Worm (Caenorhabditis elegans) whole organism, L4 larva: ENCODE measurements around the gene F28H7.2.
A peak's percentile ranks its signal among the peaks of the same experiment; 100 is the strongest.

Experiments used
- D1046.2 ChIP-seq: fragments of 200-800 bp; sonication (Bioruptor generic); IDR thresholded peaks from 2 replicates; pipeline ENCODE4 v1.3.6; 2022; ENCODE audit warnings: missing genetic modification characterization, missing compliant biosample characterization
- F37D6.2 ChIP-seq: sonication (generic microtip); optimal IDR thresholded peaks from 2 replicates; lab custom pipeline; 2016; ENCODE audit warnings: mild to moderate bottlenecking, missing genetic modification characterization, missing compliant biosample characterization
- T20F7.1 ChIP-seq: fragments of 200-800 bp; sonication (Bioruptor generic); optimal IDR thresholded peaks from 2 replicates; lab custom pipeline; 2018; ENCODE audit warnings: mild to moderate bottlenecking, missing genetic modification characterization, missing compliant biosample characterization
- T26A8.4 ChIP-seq: fragments of 200-800 bp; sonication (Bioruptor generic); IDR thresholded peaks from 2 replicates; pipeline ENCODE4 v1.3.6; 2022; ENCODE audit warnings: missing genetic modification characterization, missing compliant biosample characterization
- Y105C5A.15 ChIP-seq: fragments of 200-800 bp; sonication (Bioruptor generic); IDR thresholded peaks from 2 replicates; pipeline ENCODE4 v1.3.6; 2022; ENCODE audit warnings: missing genetic modification characterization, missing compliant biosample characterization
- Y75B8A.6 ChIP-seq: fragments of 200-800 bp; sonication (Bioruptor generic); IDR thresholded peaks from 2 replicates; pipeline ENCODE4 v1.3.6; 2022; ENCODE audit warnings: missing genetic modification reagents, missing genetic modification characterization, missing compliant biosample characterization
- aha-1 ChIP-seq: fragments of 150-350 bp; peaks from one replicate; lab custom pipeline; 2014; ENCODE audit warnings: missing biosample characterization, missing genetic modification characterization
- arid-1 ChIP-seq: fragments of 200-800 bp; sonication (Bioruptor generic); conservative IDR thresholded peaks from 2 replicates; pipeline ENCODE4 v1.3.6; 2022; ENCODE audit warnings: missing genetic modification reagents, missing genetic modification characterization, missing compliant biosample characterization
- ceh-62 ChIP-seq: sonication (generic microtip); optimal IDR thresholded peaks from 2 replicates; lab custom pipeline; 2017; ENCODE audit warnings: missing biosample characterization, missing genetic modification characterization
- cey-2 ChIP-seq: sonication (generic microtip); optimal IDR thresholded peaks from 3 replicates; lab custom pipeline; 2017; ENCODE audit warnings: missing genetic modification characterization, mild to moderate bottlenecking, missing compliant biosample characterization, antibody characterized with exemption, borderline replicate concordance; ENCODE audit not compliant: insufficient read depth
- dmd-6 ChIP-seq: fragments of 200-800 bp; sonication (Bioruptor generic); IDR thresholded peaks from 2 replicates; pipeline ENCODE4 v1.3.6; 2022; ENCODE audit warnings: missing genetic modification reagents, missing genetic modification characterization, missing compliant biosample characterization
- dpl-1 ChIP-seq: fragments of 150-350 bp; optimal IDR thresholded peaks from 2 replicates; lab custom pipeline; 2014; ENCODE audit warnings: missing biosample characterization, missing genetic modification reagents, missing genetic modification characterization
- egl-27 ChIP-seq: sonication (generic microtip); optimal IDR thresholded peaks from 3 replicates; lab custom pipeline; 2017; ENCODE audit warnings: missing biosample characterization, missing genetic modification reagents, missing genetic modification characterization
- egl-43 ChIP-seq: fragments of 200-800 bp; sonication (Bioruptor generic); IDR thresholded peaks from 2 replicates; pipeline ENCODE4 v1.3.6; 2022; ENCODE audit warnings: missing genetic modification reagents, missing genetic modification characterization, missing compliant biosample characterization
- fkh-10 ChIP-seq: fragments of 150-350 bp; optimal IDR thresholded peaks from 2 replicates; lab custom pipeline; 2014; ENCODE audit warnings: missing biosample characterization, missing genetic modification reagents, missing genetic modification characterization
- hif-1 ChIP-seq, 2 experiments: sonication (generic microtip); optimal IDR thresholded peaks; 2 replicates each; lab custom pipeline; 2016 to 2017; ENCODE audit warnings: missing compliant biosample characterization in 2 of 2, missing genetic modification characterization in 2 of 2, missing genetic modification reagents in 2 of 2, missing genotype in 2 of 2, mild to moderate bottlenecking in 1 of 2
- hlh-11 ChIP-seq: fragments of 200-800 bp; sonication (Bioruptor generic); optimal IDR thresholded peaks from 2 replicates; lab custom pipeline; 2018; ENCODE audit warnings: mild to moderate bottlenecking, missing genetic modification characterization, missing compliant biosample characterization
- hlh-30 ChIP-seq: sonication (generic microtip); optimal IDR thresholded peaks from 2 replicates; lab custom pipeline; 2017; ENCODE audit warnings: antibody characterized with exemption, mild to moderate bottlenecking, missing genetic modification characterization, missing compliant biosample characterization; ENCODE audit not compliant: insufficient read depth
- hmg-1.1 ChIP-seq: fragments of 200-800 bp; sonication (Bioruptor generic); IDR thresholded peaks from 2 replicates; pipeline ENCODE4 v1.3.6; 2022; ENCODE audit warnings: missing genetic modification reagents, missing genetic modification characterization, missing compliant biosample characterization
- jun-1 ChIP-seq: fragments of 150-350 bp; optimal IDR thresholded peaks from 2 replicates; lab custom pipeline; 2014; ENCODE audit warnings: missing biosample characterization, missing genetic modification reagents, missing genetic modification characterization
- lin-15B ChIP-seq: fragments of 150-350 bp; sonication (generic microtip); optimal IDR thresholded peaks from 3 replicates; lab custom pipeline; 2014; ENCODE audit warnings: missing biosample characterization, missing genetic modification characterization
- lin-29 ChIP-seq: fragments of 200-800 bp; sonication (Bioruptor generic); IDR thresholded peaks from 2 replicates; pipeline ENCODE4 v1.3.6; 2022; ENCODE audit warnings: missing genetic modification reagents, missing genetic modification characterization, missing compliant biosample characterization
- lin-38 ChIP-seq: fragments of 200-800 bp; sonication (Bioruptor generic); IDR thresholded peaks from 2 replicates; pipeline ENCODE4 v1.3.6; 2022; ENCODE audit warnings: missing genetic modification reagents, missing genetic modification characterization, missing compliant biosample characterization
- lsy-2 ChIP-seq, 2 experiments: fragments of 150-350 bp in 1 of 2; sonication (generic microtip) in 1 of 2; optimal IDR thresholded peaks; 2 replicates each; lab custom pipeline; 2014 to 2017; ENCODE audit warnings: missing biosample characterization in 2 of 2, missing genetic modification characterization in 2 of 2
- mdl-1 ChIP-seq, 2 experiments: fragments of 150-350 bp in 1 of 2; sonication (generic microtip) in 1 of 2; optimal IDR thresholded peaks; 2 replicates each; lab custom pipeline; 2014 to 2017; ENCODE audit warnings: missing biosample characterization in 2 of 2, missing genetic modification characterization in 2 of 2
- mes-2 ChIP-seq: sonication (generic microtip); optimal IDR thresholded peaks from 2 replicates; lab custom pipeline; 2016; ENCODE audit warnings: missing genotype, mild to moderate bottlenecking, missing genetic modification characterization, missing compliant biosample characterization; ENCODE audit not compliant: poor library complexity, severe bottlenecking
- mxl-3 ChIP-seq: fragments of 200-800 bp; sonication (Bioruptor generic); optimal IDR thresholded peaks from 2 replicates; lab custom pipeline; 2018; ENCODE audit warnings: mild to moderate bottlenecking, missing genetic modification characterization, missing compliant biosample characterization
- nhr-10 ChIP-seq: fragments of 150-350 bp; optimal IDR thresholded peaks from 2 replicates; lab custom pipeline; 2014; ENCODE audit warnings: missing biosample characterization, missing genetic modification characterization
- nhr-25 ChIP-seq: sonication (generic microtip); optimal IDR thresholded peaks from 2 replicates; lab custom pipeline; 2017; ENCODE audit warnings: missing genetic modification characterization, mild to moderate bottlenecking, missing compliant biosample characterization, antibody characterized with exemption, moderate library complexity, borderline replicate concordance; ENCODE audit not compliant: insufficient read depth
- nhr-28 ChIP-seq: fragments of 150-350 bp; optimal IDR thresholded peaks from 2 replicates; lab custom pipeline; 2014; ENCODE audit warnings: missing biosample characterization, missing genetic modification characterization
- nhr-48 ChIP-seq: sonication (generic microtip); optimal IDR thresholded peaks from 2 replicates; lab custom pipeline; 2016; ENCODE audit warnings: mild to moderate bottlenecking, missing genetic modification characterization, missing compliant biosample characterization
- rbr-2 ChIP-seq: sonication (generic microtip); optimal IDR thresholded peaks from 2 replicates; lab custom pipeline; 2016; ENCODE audit warnings: missing genotype, missing genetic modification characterization, missing compliant biosample characterization
- set-16 ChIP-seq: fragments of 200-800 bp; sonication (Bioruptor generic); IDR thresholded peaks from 2 replicates; pipeline ENCODE4 v1.3.6; 2022; ENCODE audit warnings: missing genetic modification reagents, missing genetic modification characterization, missing compliant biosample characterization
- spr-1 ChIP-seq: sonication (generic microtip); optimal IDR thresholded peaks from 2 replicates; lab custom pipeline; 2016; ENCODE audit warnings: mild to moderate bottlenecking, missing genetic modification characterization, missing compliant biosample characterization
- tra-1 ChIP-seq: fragments of 200-800 bp; sonication (Bioruptor generic); IDR thresholded peaks from 2 replicates; pipeline ENCODE4 v1.3.6; 2022; ENCODE audit warnings: missing genetic modification reagents, missing genetic modification characterization, missing compliant biosample characterization
- unc-62 ChIP-seq, 3 experiments: fragments of 150-350 bp in 1 of 3; sonication (generic microtip); optimal IDR thresholded peaks in 2 of 3; peaks in 1 of 3; 1 replicate in 1 of 3; 2 replicates in 2 of 3; lab custom pipeline; 2014 to 2017; ENCODE audit warnings: missing biosample characterization in 3 of 3, missing genetic modification characterization in 3 of 3, missing genetic modification reagents in 3 of 3, missing genotype in 1 of 3
- vab-7 ChIP-seq: fragments of 200-800 bp; sonication (Bioruptor generic); IDR thresholded peaks from 2 replicates; pipeline ENCODE4 v1.3.6; 2022; ENCODE audit warnings: missing genetic modification reagents, missing genetic modification characterization, missing compliant biosample characterization
- zip-2 ChIP-seq: fragments of 150-350 bp; optimal IDR thresholded peaks from 2 replicates; lab custom pipeline; 2014; ENCODE audit warnings: missing biosample characterization, missing genetic modification characterization
- ztf-7 ChIP-seq: fragments of 150-350 bp; optimal IDR thresholded peaks from 2 replicates; lab custom pipeline; 2014; ENCODE audit warnings: missing biosample characterization, missing genetic modification characterization

The F28H7.2 gene

DNA sequence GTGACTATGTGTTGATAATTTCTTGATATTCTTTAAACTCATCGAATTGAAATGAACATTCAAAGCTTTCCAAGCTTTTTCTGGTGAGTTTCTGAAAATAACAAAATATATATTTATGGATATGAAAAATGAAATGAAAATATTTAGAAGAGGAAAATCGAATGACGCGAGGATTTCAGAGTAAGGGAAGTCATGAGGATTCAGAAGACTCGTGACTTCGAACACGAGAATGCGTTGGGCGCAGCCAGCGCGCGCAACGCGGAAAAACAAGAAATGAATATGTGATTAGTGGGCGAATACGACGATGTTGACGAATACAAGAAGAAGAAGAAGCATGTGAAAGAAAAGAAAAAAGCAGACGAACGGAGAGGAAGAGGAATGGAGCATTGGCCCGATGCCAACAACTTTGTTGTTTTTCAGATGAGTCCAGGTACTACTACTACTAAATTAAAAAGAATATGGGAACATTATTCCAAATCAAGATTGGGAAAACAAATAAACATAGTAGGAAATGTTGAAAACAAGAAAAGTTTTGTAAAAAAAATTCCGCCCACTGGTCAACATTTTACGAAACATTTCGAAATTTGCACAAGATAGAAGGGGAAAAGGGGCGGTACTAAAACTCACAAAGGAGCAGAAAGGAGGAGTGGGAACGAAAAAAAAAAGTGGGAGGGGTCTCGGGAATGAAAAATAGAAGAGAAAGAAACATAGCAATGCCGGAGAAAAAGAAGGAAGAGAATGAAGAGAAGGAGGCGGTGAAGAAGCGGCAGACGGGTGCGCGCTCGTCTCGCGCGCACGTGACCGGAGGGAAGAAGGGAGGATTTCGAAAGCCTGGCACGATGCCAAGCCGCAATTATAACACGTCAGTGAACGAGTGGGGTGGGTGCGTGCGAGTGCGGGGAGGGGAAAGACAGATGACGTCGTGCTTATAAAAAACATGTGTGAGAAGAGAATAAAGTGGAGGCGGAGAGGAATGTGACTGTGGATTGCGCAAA, 32.2 kb upstream of the F28H7.2 start (continued):
- TF ChIP-seq hmg-1.1 (GFP tag; lab: Robert Waterston, UW) (peak; percentile 94), hlh-11 (peak; percentile 99), jun-1 (tag; lab: Kevin White, UChicago) (peak; percentile 31), cey-2 (tag; lab: Kevin White, UChicago) (no peak), hif-1 (tag; optimal IDR thresholded peaks at IDR 0.05; lab: Kevin White, UChicago) (peak in 1 of 2 experiments; percentile 96), fkh-10 (GFP tag; lab: Kevin White, UChicago) (peak; percentile 93), D1046.2 (GFP tag; lab: Robert Waterston, UW) (0 out of 2 replicates have a peak, but pooled peaks have one; percentile 67), T20F7.1 (GFP tag; lab: Kevin White, UChicago) (peak; percentile 57), ztf-7 (no peak), lin-15B (tag; lab: Kevin White, UChicago) (no peak), T26A8.4 (GFP tag; lab: Robert Waterston, UW) (peak; percentile 94), zip-2 (peak; percentile 47), egl-27 (tag; lab: Kevin White, UChicago) (no peak), ceh-62 (tag; lab: Kevin White, UChicago) (no peak)

DNA sequence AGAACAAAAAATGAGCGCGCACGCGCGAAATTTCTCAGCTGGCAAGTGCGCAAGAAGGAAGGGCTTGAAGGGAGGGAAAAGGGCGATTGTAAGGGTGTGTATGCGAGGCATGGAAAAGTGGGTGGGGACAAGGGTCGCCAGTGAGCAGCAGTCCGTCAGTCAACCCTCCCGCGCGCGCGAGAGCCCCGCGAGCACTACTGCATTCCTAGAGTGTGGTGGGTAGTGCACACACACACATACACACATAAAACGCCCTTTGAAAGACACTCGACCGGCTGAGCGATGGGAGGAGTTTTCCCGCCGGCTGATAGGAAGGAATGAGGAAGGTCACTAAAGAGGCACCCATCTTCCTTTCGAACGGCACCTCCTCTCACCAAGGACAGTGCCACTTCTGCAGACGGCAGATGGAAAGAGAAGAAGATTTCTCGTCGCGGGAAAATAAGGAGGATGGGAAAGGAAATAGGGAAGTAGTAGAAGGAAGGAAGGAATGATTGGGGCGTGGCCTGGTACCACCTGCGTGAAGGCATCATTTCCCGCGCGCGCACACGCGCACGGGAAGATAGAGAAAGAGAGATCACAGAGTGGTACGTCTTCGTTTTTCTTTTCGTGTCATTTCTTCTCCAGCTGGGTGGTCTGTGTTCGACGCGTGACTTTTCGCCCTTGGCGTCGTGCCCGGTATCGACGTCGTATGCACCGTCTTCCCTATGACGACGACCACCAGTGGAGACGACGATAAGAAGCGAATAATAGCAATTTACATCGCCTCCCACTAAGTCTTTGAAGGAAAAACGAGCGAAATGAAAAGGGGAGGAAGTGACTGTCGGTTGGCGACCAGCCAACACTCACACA, 30.6 kb upstream of the F28H7.2 start:
- TF ChIP-seq F37D6.2 (peak; percentile 8), mxl-3 (GFP tag; lab: Kevin White, UChicago) (peak; percentile 86), Y105C5A.15 (GFP tag; lab: Robert Waterston, UW) (no peak), aha-1 (tag; lab: Kevin White, UChicago) (peak; percentile 99), ztf-7 (no peak), vab-7 (GFP tag; lab: Robert Waterston, UW) (peak; percentile 33; the same call in 1 of the 2 replicates), unc-62 (GFP tag; optimal IDR thresholded peaks at IDR 0.05 in 1 of 2; lab: Kevin White, UChicago) (peak in 1 of 2 experiments; percentile 98), unc-62 (tag; optimal IDR thresholded peaks at IDR 0.05; lab: Kevin White, UChicago) (no peak), fkh-10 (GFP tag; lab: Kevin White, UChicago) (no peak), arid-1 (GFP tag; lab: Robert Waterston, UW) (no peak), lin-38 (GFP tag; lab: Robert Waterston, UW) (no peak), nhr-25 (tag; lab: Kevin White, UChicago) (peak; percentile 92), mdl-1 (tag; optimal IDR thresholded peaks at IDR 0.05; lab: Kevin White, UChicago) (peak; percentile 60 to 91), Y75B8A.6 (GFP tag; lab: Robert Waterston, UW) (0 out of 2 replicates have a peak, but pooled peaks have one; percentile 3), nhr-48 (tag; lab: Kevin White, UChicago) (peak; percentile 52), nhr-10 (tag; lab: Kevin White, UChicago) (peak; percentile 57), rbr-2 (tag; lab: Kevin White, UChicago) (peak; percentile 6), dpl-1 (GFP tag; lab: Kevin White, UChicago) (peak; percentile 24), hlh-30 (tag; lab: Kevin White, UChicago) (peak; percentile 89), nhr-28 (tag; lab: Kevin White, UChicago) (peak; percentile 67), spr-1 (no peak), lsy-2 (tag; optimal IDR thresholded peaks at IDR 0.05; lab: Kevin White, UChicago) (peak; percentile 29 to 44), hmg-1.1 (GFP tag; lab: Robert Waterston, UW) (peak; percentile 15; the same call in 1 of the 2 replicates), hlh-11 (peak; percentile 95), mes-2 (tag; lab: Kevin White, UChicago) (peak; percentile 31), set-16 (peak; percentile 90), cey-2 (tag; lab: Kevin White, UChicago) (peak; percentile 83), lin-29 (GFP tag; lab: Robert Waterston, UW) (no peak), T26A8.4 (GFP tag; lab: Robert Waterston, UW) (0 out of 2 replicates have a peak, but pooled peaks have one; percentile 15), egl-43 (GFP tag; lab: Robert Waterston, UW) (peak; percentile 61; the same call in 1 of the 2 replicates), tra-1 (GFP tag; lab: Robert Waterston, UW) (peak; percentile 60), dmd-6 (GFP tag; lab: Robert Waterston, UW) (peak; percentile 20; the same call in 1 of the 2 replicates)
- TF ChIP-seq, all 104 proteins: peak for 24
